Fruit fly (Drosophila melanogaster): ENCODE results near the gene tal-3A.

dm6 chr3R:13780769-13781168, 32.1 kb upstream of the tal-3A start, which contains the start of gene CG9286:
- TF ChIP-seq ovo (GFP tag; optimal IDR thresholded peaks at IDR 0.05) (no peak), bab1 (GFP tag; optimal IDR thresholded peaks at IDR 0.05) (peak; percentile 10), CG11617 (GFP tag; optimal IDR thresholded peaks at IDR 0.05) (no peak), CG7045 (GFP tag; optimal IDR thresholded peaks at IDR 0.05) (no peak), CG12768 (GFP tag; optimal IDR thresholded peaks at IDR 0.05) (no peak), CG33017 (tag; optimal IDR thresholded peaks at IDR 0.05) (no peak), kay (GFP tag; ENCODE audit: borderline replicate concordance) (no peak), Mnt (GFP tag; optimal IDR thresholded peaks at IDR 0.05) (peak; percentile 94), Clk (GFP tag; optimal IDR thresholded peaks at IDR 0.05) (no peak)

All from whole organism, adult.